Fruit fly (Drosophila melanogaster) Kc167 (cell line): Measurements from ENCODE around the gene Slob.

Source experiments
- Myc ChIP-seq: fragments of >200 bp; optimal IDR thresholded peaks from 2 replicates; lab custom pipeline; 2017; ENCODE audit warnings: missing external identifiers
- Sin3A ChIP-seq: fragments of >200 bp; optimal IDR thresholded peaks from 2 replicates; lab custom pipeline; 2018; ENCODE audit warnings: missing external identifiers
- insv ChIP-seq: fragments of >200 bp; optimal IDR thresholded peaks from 3 replicates; lab custom pipeline; 2018; ENCODE audit warnings: missing external identifiers
- psq ChIP-seq: fragments of >200 bp; optimal IDR thresholded peaks from 2 replicates; lab custom pipeline; 2017; ENCODE audit warnings: missing external identifiers

dm6 chr2L:7608083-7608482 lies 66.8 kb downstream of the Slob start, which contains the start of gene CG6739:
- TF ChIP-seq insv (lab: Kevin White, UChicago) (no peak), Sin3A (lab: Kevin White, UChicago) (no peak), Myc (no peak), psq (lab: Kevin White, UChicago) (no peak)
